Fruit fly (Drosophila melanogaster): Measurements from ENCODE around the gene CG3402.

CG3402 gene

dm6 chr3L:630666-631065, 22.0 kb downstream of the CG3402 start (continued):
- TF ChIP-seq Fer1 (GFP tag; optimal IDR thresholded peaks at IDR 0.05): no peak
- TF ChIP-seq yki (optimal IDR thresholded peaks at IDR 0.05): no peak
- no peak for TF ChIP-seq schlank (tag; optimal IDR thresholded peaks at IDR 0.05)
- TF ChIP-seq Lim3 (GFP tag; IDR thresholded peaks at IDR 0.05): no peak
- peak; percentile 67 for TF ChIP-seq B-H2 (GFP tag; optimal IDR thresholded peaks at IDR 0.05)
- TF ChIP-seq Taf1 (GFP tag; IDR thresholded peaks at IDR 0.05): no peak
- no peak for TF ChIP-seq tup (GFP tag; optimal IDR thresholded peaks at IDR 0.05)
- TF ChIP-seq bbx (GFP tag; IDR thresholded peaks at IDR 0.05; ENCODE audit: partially characterized antibody): 0 out of 2 replicates have a peak, but pooled peaks have one; percentile 28
- TF ChIP-seq fd96Cb (tag; optimal IDR thresholded peaks at IDR 0.05): no peak
- TF ChIP-seq her (GFP tag; optimal IDR thresholded peaks at IDR 0.05): peak; percentile 3
- no peak for TF ChIP-seq CG1024 (GFP tag; IDR thresholded peaks at IDR 0.05)
- 0 out of 3 replicates have a peak, but pooled peaks have one; percentile 5 for TF ChIP-seq C15 (GFP tag; IDR thresholded peaks at IDR 0.05)
- no peak for TF ChIP-seq CG31388 (GFP tag; optimal IDR thresholded peaks at IDR 0.05)
- TF ChIP-seq CG17385 (GFP tag; optimal IDR thresholded peaks at IDR 0.05): no peak
- TF ChIP-seq ap (GFP tag; IDR thresholded peaks at IDR 0.05): no peak
- TF ChIP-seq CG4360 (GFP tag; IDR thresholded peaks at IDR 0.05): 0 out of 2 replicates have a peak, but pooled peaks have one; percentile 17
- TF ChIP-seq CoRest (tag; optimal IDR thresholded peaks at IDR 0.05): no peak
- peak in 1 of 2 experiments; percentile 30 for TF ChIP-seq Pdp1 (GFP tag; optimal IDR thresholded peaks at IDR 0.05)
- no peak for TF ChIP-seq D (optimal IDR thresholded peaks at IDR 0.05)
- no peak for TF ChIP-seq D (GFP tag; optimal IDR thresholded peaks at IDR 0.05)
- TF ChIP-seq Adf1 (GFP tag; IDR thresholded peaks at IDR 0.05): peak; percentile 48; the same call in 1 of the 2 replicates
- no peak for TF ChIP-seq CrebB (tag; optimal IDR thresholded peaks at IDR 0.05)
- TF ChIP-seq CG10565 (GFP tag; optimal IDR thresholded peaks at IDR 0.05): no peak
- TF ChIP-seq Aef1 (GFP tag; IDR thresholded peaks at IDR 0.05): 0 out of 3 replicates have a peak, but pooled peaks have one; percentile 21
- TF ChIP-seq jumu (GFP tag; optimal IDR thresholded peaks at IDR 0.05): no peak
- TF ChIP-seq ato (GFP tag; IDR thresholded peaks at IDR 0.05; ENCODE audit: partially characterized antibody): no peak
- no peak for TF ChIP-seq Hmr (GFP tag; optimal IDR thresholded peaks at IDR 0.05)
- no peak for TF ChIP-seq CG8290 (GFP tag; optimal IDR thresholded peaks at IDR 0.05)
- peak in 1 of 2 experiments; percentile 72 for TF ChIP-seq CG8290 (tag; optimal IDR thresholded peaks at IDR 0.05)
- TF ChIP-seq CG1792 (GFP tag; optimal IDR thresholded peaks at IDR 0.05): no peak
- TF ChIP-seq CG1603 (tag; optimal IDR thresholded peaks at IDR 0.05): no peak
- TF ChIP-seq CG17328 (GFP tag; IDR thresholded peaks at IDR 0.05): no peak
- TF ChIP-seq br (optimal IDR thresholded peaks at IDR 0.05): no peak
- 0 out of 2 replicates have a peak, but pooled peaks have one; percentile 23 for TF ChIP-seq chm (GFP tag; IDR thresholded peaks at IDR 0.05)
- no peak for TF ChIP-seq CG8765 (GFP tag; IDR thresholded peaks at IDR 0.05)
- no peak for TF ChIP-seq CG6854 (GFP tag; optimal IDR thresholded peaks at IDR 0.05)
- TF ChIP-seq Atf-2 (GFP tag; optimal IDR thresholded peaks at IDR 0.05): no peak
- no peak for TF ChIP-seq Hr78 (GFP tag; optimal IDR thresholded peaks at IDR 0.05)
- peak; percentile 49 for TF ChIP-seq sug (tag; optimal IDR thresholded peaks at IDR 0.05)
- TF ChIP-seq CG6813 (GFP tag; optimal IDR thresholded peaks at IDR 0.05): no peak
- no peak for TF ChIP-seq ewg (GFP tag; optimal IDR thresholded peaks at IDR 0.05)
- TF ChIP-seq lmd (GFP tag; IDR thresholded peaks at IDR 0.05): no peak
- TF ChIP-seq Stat92E (GFP tag; optimal IDR thresholded peaks at IDR 0.05): no peak
- no peak for TF ChIP-seq btn (GFP tag; optimal IDR thresholded peaks at IDR 0.05)
- TF ChIP-seq CG6765 (GFP tag; optimal IDR thresholded peaks at IDR 0.05): no peak
- peak; percentile 22 for TF ChIP-seq caup (GFP tag; optimal IDR thresholded peaks at IDR 0.05; ENCODE audit: severe bottlenecking)
- no peak for TF ChIP-seq ftz-f1 (GFP tag; optimal IDR thresholded peaks at IDR 0.05)
- no peak for TF ChIP-seq Kr (GFP tag; optimal IDR thresholded peaks at IDR 0.05)
- no peak for TF ChIP-seq HLH3B (GFP tag; IDR thresholded peaks at IDR 0.05)
- TF ChIP-seq Tbp (GFP tag; optimal IDR thresholded peaks at IDR 0.05): no peak
- TF ChIP-seq ttk (GFP tag; IDR thresholded peaks at IDR 0.05): no peak
- no peak for TF ChIP-seq CG12942 (GFP tag; optimal IDR thresholded peaks at IDR 0.05)

Data from whole organism, embryonic.